Fruit fly (Drosophila melanogaster): ENCODE results near the gene ssp3.

ssp3 gene

dm6 chr2L:18894998-18895732 is 48.6 kb downstream of the ssp3 start:
- no peak for TF ChIP-seq CG8301 (tag; optimal IDR thresholded peaks at IDR 0.05)
- TF ChIP-seq CG9948 (tag; optimal IDR thresholded peaks at IDR 0.05) = peak; percentile 33
- TF ChIP-seq CG15710 (tag; optimal IDR thresholded peaks at IDR 0.05) = peak; percentile 28
- TF ChIP-seq CG14655 (GFP tag; optimal IDR thresholded peaks at IDR 0.05) = peak; percentile 7
- no peak for TF ChIP-seq CG10348 (GFP tag; IDR thresholded peaks at IDR 0.05)
- TF ChIP-seq D1 (tag; optimal IDR thresholded peaks at IDR 0.05) = no peak
- TF ChIP-seq Pif1B (GFP tag; optimal IDR thresholded peaks at IDR 0.05) = no peak
- TF ChIP-seq gl (tag; optimal IDR thresholded peaks at IDR 0.05) = no peak
- no peak for TF ChIP-seq fd96Ca (GFP tag; IDR thresholded peaks at IDR 0.05)
- peak; percentile 57 for TF ChIP-seq CG8159 (tag; optimal IDR thresholded peaks at IDR 0.05)
- no peak for TF ChIP-seq CG12605 (GFP tag; IDR thresholded peaks at IDR 0.05)
- TF ChIP-seq CG34367 (tag; optimal IDR thresholded peaks at IDR 0.05) = no peak
- TF ChIP-seq Snoo (tag; optimal IDR thresholded peaks at IDR 0.05) = peak; percentile 45
- no peak for TF ChIP-seq rn (GFP tag; IDR thresholded peaks at IDR 0.05)
- TF ChIP-seq CG32121 (GFP tag; IDR thresholded peaks at IDR 0.05) = no peak
- TF ChIP-seq Ets98B (GFP tag; IDR thresholded peaks at IDR 0.05) = no peak
- no peak for TF ChIP-seq CG13204 (GFP tag; optimal IDR thresholded peaks at IDR 0.05)
- no peak for TF ChIP-seq CG4496 (GFP tag; IDR thresholded peaks at IDR 0.05)
- TF ChIP-seq CG17806 (tag; optimal IDR thresholded peaks at IDR 0.05) = peak; percentile 14
- no peak for TF ChIP-seq EcR (GFP tag; optimal IDR thresholded peaks at IDR 0.05)
- TF ChIP-seq Pif1A (GFP tag; optimal IDR thresholded peaks at IDR 0.05) = no peak

- TF ChIP-seq CG9948 (tag; optimal IDR thresholded peaks at IDR 0.05) = peak; percentile 66
- TF ChIP-seq CG14655 (GFP tag; optimal IDR thresholded peaks at IDR 0.05) = peak; percentile 38
- TF ChIP-seq rn (GFP tag; IDR thresholded peaks at IDR 0.05) = peak; percentile 8; the same call in 1 of the 2 replicates
- TF ChIP-seq CG12605 (GFP tag; IDR thresholded peaks at IDR 0.05) = no peak
- TF ChIP-seq D1 (tag; optimal IDR thresholded peaks at IDR 0.05) = peak; percentile 7
- peak; percentile 67 for TF ChIP-seq CG17806 (tag; optimal IDR thresholded peaks at IDR 0.05)
- TF ChIP-seq Ets98B (GFP tag; IDR thresholded peaks at IDR 0.05) = no peak
- TF ChIP-seq CG34367 (tag; optimal IDR thresholded peaks at IDR 0.05) = peak; percentile 72
- no peak for TF ChIP-seq CG10348 (GFP tag; IDR thresholded peaks at IDR 0.05)
- peak; percentile 36 for TF ChIP-seq gl (tag; optimal IDR thresholded peaks at IDR 0.05)
- peak; percentile 81 for TF ChIP-seq CG15710 (tag; optimal IDR thresholded peaks at IDR 0.05)
- peak; percentile 46 for TF ChIP-seq CG13204 (GFP tag; optimal IDR thresholded peaks at IDR 0.05)
- peak; percentile 80 for TF ChIP-seq CG8159 (tag; optimal IDR thresholded peaks at IDR 0.05)
- TF ChIP-seq fd96Ca (GFP tag; IDR thresholded peaks at IDR 0.05) = no peak
- no peak for TF ChIP-seq EcR (GFP tag; optimal IDR thresholded peaks at IDR 0.05)
- no peak for TF ChIP-seq CG4496 (GFP tag; IDR thresholded peaks at IDR 0.05)
- TF ChIP-seq CG8301 (tag; optimal IDR thresholded peaks at IDR 0.05) = peak; percentile 7
- peak; percentile 64 for TF ChIP-seq Pif1A (GFP tag; optimal IDR thresholded peaks at IDR 0.05)
- 0 out of 2 replicates have a peak, but pooled peaks have one; percentile 21 for TF ChIP-seq CG32121 (GFP tag; IDR thresholded peaks at IDR 0.05)
- peak; percentile 59 for TF ChIP-seq Pif1B (GFP tag; optimal IDR thresholded peaks at IDR 0.05)
- TF ChIP-seq Snoo (tag; optimal IDR thresholded peaks at IDR 0.05) = peak; percentile 69
Observed at dm6 chr2L:18890087-18890486, 53.7 kb downstream of the ssp3 start.

DNA sequence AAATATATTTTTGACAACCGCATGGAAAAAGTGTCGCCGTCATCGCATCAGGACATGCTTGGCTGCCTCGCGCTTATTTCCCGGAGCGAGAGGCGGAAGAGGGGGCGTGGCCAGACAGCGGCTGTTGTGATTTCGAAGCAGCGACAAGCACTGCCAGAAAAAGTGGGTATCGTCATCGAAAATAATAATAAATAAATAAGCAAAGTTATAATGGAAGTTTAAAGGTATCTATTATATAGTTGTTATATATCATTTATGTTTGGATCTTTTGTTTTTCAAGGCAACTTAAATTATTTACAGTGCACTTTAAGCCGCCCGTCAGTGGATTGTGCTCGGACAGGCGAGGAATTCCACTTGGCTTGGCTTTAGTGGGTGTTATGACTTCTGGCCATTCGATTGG is 54.4 kb downstream of the ssp3 start:
- TF ChIP-seq gl (tag; optimal IDR thresholded peaks at IDR 0.05) = no peak
- peak; percentile 15 for TF ChIP-seq CG9948 (tag; optimal IDR thresholded peaks at IDR 0.05)
- peak; percentile 1 for TF ChIP-seq CG17806 (tag; optimal IDR thresholded peaks at IDR 0.05)
- peak; percentile 29 for TF ChIP-seq CG8159 (tag; optimal IDR thresholded peaks at IDR 0.05)
- no peak for TF ChIP-seq CG4496 (GFP tag; IDR thresholded peaks at IDR 0.05)
- peak; percentile 28 for TF ChIP-seq CG15710 (tag; optimal IDR thresholded peaks at IDR 0.05)

DNA sequence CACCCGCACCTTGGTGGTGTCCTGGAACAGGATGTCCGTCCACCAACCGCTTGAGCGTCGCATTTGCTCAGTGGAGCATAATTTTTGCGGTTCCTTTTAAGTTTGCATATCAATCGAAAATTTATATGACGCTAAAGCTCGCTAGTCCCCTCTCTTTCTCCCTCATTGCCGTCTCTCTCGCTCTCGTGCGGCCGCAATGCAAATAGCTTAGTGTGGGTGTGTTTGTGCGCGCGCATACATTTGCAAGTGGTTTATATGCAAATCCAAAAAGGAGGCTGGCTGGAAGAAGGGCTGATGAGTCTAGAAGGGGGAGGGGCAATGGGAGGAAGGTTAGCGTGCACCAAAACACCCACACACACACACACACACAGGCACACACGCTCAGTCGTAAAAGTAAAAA is 56.9 kb downstream of the ssp3 start:
- TF ChIP-seq Snoo (tag; optimal IDR thresholded peaks at IDR 0.05) (no peak), Ets98B (GFP tag; IDR thresholded peaks at IDR 0.05) (no peak), CG8159 (tag; optimal IDR thresholded peaks at IDR 0.05) (no peak), CG8301 (tag; optimal IDR thresholded peaks at IDR 0.05) (no peak), CG4496 (GFP tag; IDR thresholded peaks at IDR 0.05) (no peak)

DNA sequence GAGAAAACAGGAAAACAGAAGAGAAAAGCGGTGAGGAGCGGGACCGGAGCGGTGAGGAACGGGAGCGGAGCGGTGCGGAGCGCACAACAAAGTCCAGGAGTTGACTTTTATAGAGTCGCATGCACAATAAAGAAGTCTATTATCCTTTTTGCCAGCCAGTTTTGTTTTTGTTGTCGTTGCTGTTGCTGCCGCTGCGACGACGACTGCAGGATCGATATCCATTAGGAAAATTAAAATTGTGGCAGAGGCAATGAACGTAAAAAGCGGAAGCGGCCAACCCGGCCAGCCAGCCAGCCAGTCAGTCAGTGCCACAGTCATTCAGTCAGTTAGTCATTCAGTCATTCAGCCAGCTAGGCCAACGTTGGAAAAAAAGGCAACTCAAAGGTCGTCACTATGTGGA is 59.0 kb downstream of the ssp3 start:
- TF ChIP-seq D1 (tag; optimal IDR thresholded peaks at IDR 0.05) (no peak), CG8301 (tag; optimal IDR thresholded peaks at IDR 0.05) (no peak), Snoo (tag; optimal IDR thresholded peaks at IDR 0.05) (no peak), fd96Ca (GFP tag; IDR thresholded peaks at IDR 0.05) (no peak)

DNA sequence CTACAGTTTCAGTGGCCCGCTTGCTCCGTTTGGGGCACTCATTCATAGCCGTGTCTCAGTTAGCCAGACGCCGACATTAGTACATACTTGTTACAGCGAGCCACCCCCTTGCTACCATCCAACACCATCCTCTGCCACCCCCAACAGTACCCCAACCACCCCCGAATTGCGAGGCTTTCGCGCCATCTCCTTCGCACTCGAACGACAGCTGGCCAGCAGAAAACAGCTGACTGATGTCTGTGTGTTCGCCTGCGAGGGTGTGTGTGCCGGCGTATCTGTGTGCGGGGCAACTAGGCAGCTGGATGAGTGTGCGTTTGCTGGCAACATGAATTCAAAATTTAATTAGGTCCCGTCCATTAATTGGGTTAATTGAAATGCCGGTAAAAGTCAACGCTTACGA is 61.0 kb downstream of the ssp3 start:
- TF ChIP-seq CG4496 (GFP tag; IDR thresholded peaks at IDR 0.05) = no peak
- no peak for TF ChIP-seq CG14655 (GFP tag; optimal IDR thresholded peaks at IDR 0.05)
- TF ChIP-seq CG34367 (tag; optimal IDR thresholded peaks at IDR 0.05) = no peak
- no peak for TF ChIP-seq CG12605 (GFP tag; IDR thresholded peaks at IDR 0.05)
- no peak for TF ChIP-seq CG8301 (tag; optimal IDR thresholded peaks at IDR 0.05)
- no peak for TF ChIP-seq rn (GFP tag; IDR thresholded peaks at IDR 0.05)
- TF ChIP-seq CG15710 (tag; optimal IDR thresholded peaks at IDR 0.05) = no peak
- TF ChIP-seq D1 (tag; optimal IDR thresholded peaks at IDR 0.05) = no peak
- TF ChIP-seq fd96Ca (GFP tag; IDR thresholded peaks at IDR 0.05) = no peak
- no peak for TF ChIP-seq CG13204 (GFP tag; optimal IDR thresholded peaks at IDR 0.05)
